Worm (Caenorhabditis elegans): ENCODE results near the gene F46G11.2.

The F46G11.2 gene

ce11 chrX:5786193-5786592 is 1.8 kb upstream of the F46G11.2 start, which contains the start of gene F46G11.6:
F46G11.6 (plus strand) TSS chrX:5786493.
- TF ChIP-seq egl-5 (tag; optimal IDR thresholded peaks at IDR 0.05) (no peak), unc-62 (GFP tag; optimal IDR thresholded peaks at IDR 0.05) (no peak), pqm-1 (tag; optimal IDR thresholded peaks at IDR 0.05) (no peak), zag-1 (tag; optimal IDR thresholded peaks at IDR 0.05) (no peak), ceh-9 (tag; optimal IDR thresholded peaks at IDR 0.05) (no peak), mdl-1 (tag; optimal IDR thresholded peaks at IDR 0.05) (no peak), nhr-43 (tag; optimal IDR thresholded peaks at IDR 0.05; ENCODE audit: poor library complexity, severe bottlenecking) (no peak), nhr-11 (tag; optimal IDR thresholded peaks at IDR 0.05) (no peak), unc-39 (tag; optimal IDR thresholded peaks at IDR 0.05) (no peak), mml-1 (tag; optimal IDR thresholded peaks at IDR 0.05) (no peak), aly-2 (tag; optimal IDR thresholded peaks at IDR 0.05) (no peak), nhr-12 (tag; optimal IDR thresholded peaks at IDR 0.05) (no peak), nhr-23 (tag; optimal IDR thresholded peaks at IDR 0.05) (no peak), ztf-11 (tag; optimal IDR thresholded peaks at IDR 0.05) (no peak), elt-1 (tag; optimal IDR thresholded peaks at IDR 0.05) (no peak), fos-1 (tag; optimal IDR thresholded peaks at IDR 0.05) (no peak), ama-1 (optimal IDR thresholded peaks at IDR 0.05) (no peak), nhr-76 (tag; optimal IDR thresholded peaks at IDR 0.05) (no peak)

- TF ChIP-seq mdl-1 (tag; optimal IDR thresholded peaks at IDR 0.05) (no peak), egl-5 (tag; optimal IDR thresholded peaks at IDR 0.05) (no peak), ama-1 (optimal IDR thresholded peaks at IDR 0.05) (no peak), nhr-28 (tag; optimal IDR thresholded peaks at IDR 0.05) (no peak), nhr-77 (tag; optimal IDR thresholded peaks at IDR 0.05) (no peak), zag-1 (tag; optimal IDR thresholded peaks at IDR 0.05) (no peak), snpc-4 (tag; optimal IDR thresholded peaks at IDR 0.05) (no peak), mml-1 (tag; optimal IDR thresholded peaks at IDR 0.05) (no peak), lin-15B (tag; optimal IDR thresholded peaks at IDR 0.05) (no peak), eor-1 (tag; optimal IDR thresholded peaks at IDR 0.05) (no peak), nhr-12 (tag; optimal IDR thresholded peaks at IDR 0.05) (no peak), tbx-2 (tag; optimal IDR thresholded peaks at IDR 0.05) (no peak), ztf-11 (tag; optimal IDR thresholded peaks at IDR 0.05) (no peak), ceh-16 (tag; optimal IDR thresholded peaks at IDR 0.05) (no peak), nfya-1 (tag; optimal IDR thresholded peaks at IDR 0.05; ENCODE audit: insufficient read depth) (no peak)
Measured at ce11 chrX:5790915-5791314, 3.0 kb downstream of the F46G11.2 start, which contains the start of gene twnk-1. twnk-1 (plus strand) TSS chrX:5791215.

ce11 chrX:5794432-5794831 is 6.5 kb downstream of the F46G11.2 start:
- no peak for TF ChIP-seq ceh-9 (tag; optimal IDR thresholded peaks at IDR 0.05)
- TF ChIP-seq skn-1 (tag; optimal IDR thresholded peaks at IDR 0.05), result no peak
- TF ChIP-seq ztf-11 (tag; optimal IDR thresholded peaks at IDR 0.05), result no peak
- no peak for TF ChIP-seq ceh-82 (tag; optimal IDR thresholded peaks at IDR 0.05)
- TF ChIP-seq snpc-4 (tag; optimal IDR thresholded peaks at IDR 0.05), result no peak
- no peak for TF ChIP-seq sea-2 (GFP tag; optimal IDR thresholded peaks at IDR 0.05)
- TF ChIP-seq nhr-76 (tag; optimal IDR thresholded peaks at IDR 0.05), result no peak
- TF ChIP-seq ama-1 (optimal IDR thresholded peaks at IDR 0.05), result no peak
- no peak for TF ChIP-seq pqm-1 (tag; optimal IDR thresholded peaks at IDR 0.05)
- no peak for TF ChIP-seq unc-62 (GFP tag; optimal IDR thresholded peaks at IDR 0.05)
- no peak for TF ChIP-seq elt-3 (tag; optimal IDR thresholded peaks at IDR 0.05)
- TF ChIP-seq pha-4 (tag; optimal IDR thresholded peaks at IDR 0.05), result no peak
- TF ChIP-seq tbx-2 (tag; optimal IDR thresholded peaks at IDR 0.05), result no peak
- TF ChIP-seq fos-1 (tag; optimal IDR thresholded peaks at IDR 0.05), result no peak
- TF ChIP-seq nhr-237 (tag; optimal IDR thresholded peaks at IDR 0.05), result no peak
- no peak for TF ChIP-seq nhr-43 (tag; optimal IDR thresholded peaks at IDR 0.05; ENCODE audit: poor library complexity, severe bottlenecking)

- TF ChIP-seq nhr-23 (tag; optimal IDR thresholded peaks at IDR 0.05), result no peak
- TF ChIP-seq fkh-2 (tag; optimal IDR thresholded peaks at IDR 0.05), result no peak
- TF ChIP-seq hmg-11 (tag; optimal IDR thresholded peaks at IDR 0.05), result no peak
Measured at ce11 chrX:5798690-5799089, 10.7 kb downstream of the F46G11.2 start, which contains the start of gene F46G11.4. F46G11.4 (minus strand) TSS chrX:5798790.

- peak; percentile 89 for TF ChIP-seq fkh-10 (GFP tag; optimal IDR thresholded peaks at IDR 0.05)
- TF ChIP-seq eor-1 (tag; optimal IDR thresholded peaks at IDR 0.05), result no peak
- no peak for TF ChIP-seq lin-15B (tag; optimal IDR thresholded peaks at IDR 0.05)
Measured at ce11 chrX:5799229-5799628, 11.3 kb downstream of the F46G11.2 start.

All from whole organism, L3 larva.